Worm (Caenorhabditis elegans) whole organism, late embryonic: ENCODE measurements around the gene R08C7.4.

Source experiments
- C08G9.2 ChIP-seq: sonication (generic microtip); optimal IDR thresholded peaks from 2 replicates; lab custom pipeline; 2016; ENCODE audit warnings: mild to moderate bottlenecking, missing genetic modification characterization, moderate library complexity, missing compliant biosample characterization
- C38D4.7 ChIP-seq: fragments of 200-800 bp; sonication (Bioruptor generic); optimal IDR thresholded peaks from 2 replicates; lab custom pipeline; 2018; ENCODE audit warnings: mild to moderate bottlenecking, missing genetic modification characterization, moderate library complexity, missing compliant biosample characterization
- K02D7.2 ChIP-seq: sonication (generic microtip); optimal IDR thresholded peaks from 2 replicates; lab custom pipeline; 2017; ENCODE audit warnings: mild to moderate bottlenecking, missing genetic modification characterization, missing compliant biosample characterization
- ahr-1 ChIP-seq: sonication (generic microtip); optimal IDR thresholded peaks from 2 replicates; lab custom pipeline; 2016; ENCODE audit warnings: missing genetic modification characterization, missing compliant biosample characterization
- ceh-14 ChIP-seq: sonication (generic microtip); optimal IDR thresholded peaks from 2 replicates; lab custom pipeline; 2016; ENCODE audit warnings: missing genotype, missing genetic modification characterization, missing compliant biosample characterization
- ceh-18 ChIP-seq: sonication (generic microtip); optimal IDR thresholded peaks from 2 replicates; lab custom pipeline; 2016; ENCODE audit warnings: missing genetic modification characterization, missing compliant biosample characterization
- ceh-19 ChIP-seq: fragments of 200-800 bp; sonication (Bioruptor generic); optimal IDR thresholded peaks from 2 replicates; lab custom pipeline; 2018; ENCODE audit warnings: mild to moderate bottlenecking, missing genetic modification characterization, missing compliant biosample characterization
- ceh-2 ChIP-seq: sonication (generic microtip); optimal IDR thresholded peaks from 2 replicates; lab custom pipeline; 2016; ENCODE audit warnings: missing genotype, missing genetic modification characterization, missing compliant biosample characterization
- ceh-22 ChIP-seq: sonication (generic microtip); optimal IDR thresholded peaks from 2 replicates; lab custom pipeline; 2017; ENCODE audit warnings: missing biosample characterization, missing genetic modification characterization
- ceh-31 ChIP-seq: sonication (generic microtip); optimal IDR thresholded peaks from 2 replicates; lab custom pipeline; 2016; ENCODE audit warnings: missing genetic modification characterization, missing compliant biosample characterization
- ceh-34 ChIP-seq: sonication (generic microtip); optimal IDR thresholded peaks from 2 replicates; lab custom pipeline; 2016; ENCODE audit warnings: mild to moderate bottlenecking, missing genetic modification characterization, missing compliant biosample characterization
- ceh-48 ChIP-seq: sonication (generic microtip); optimal IDR thresholded peaks from 2 replicates; lab custom pipeline; 2016; ENCODE audit warnings: missing genetic modification characterization, inconsistent platforms, missing compliant biosample characterization
- che-1 ChIP-seq: sonication (generic microtip); optimal IDR thresholded peaks from 2 replicates; lab custom pipeline; 2016; ENCODE audit warnings: mild to moderate bottlenecking, missing genetic modification characterization, missing compliant biosample characterization
- dmd-4 ChIP-seq: sonication (generic microtip); optimal IDR thresholded peaks from 2 replicates; lab custom pipeline; 2016; ENCODE audit warnings: borderline replicate concordance, missing genetic modification characterization, missing compliant biosample characterization
- dve-1 ChIP-seq: sonication (generic microtip); optimal IDR thresholded peaks from 2 replicates; lab custom pipeline; 2017; ENCODE audit warnings: antibody characterized with exemption, mild to moderate bottlenecking, missing genetic modification characterization, missing compliant biosample characterization
- elt-2 ChIP-seq: sonication (generic microtip); optimal IDR thresholded peaks from 2 replicates; lab custom pipeline; 2016; ENCODE audit warnings: missing genetic modification reagents, missing genetic modification characterization, missing compliant biosample characterization
- ets-4 ChIP-seq: sonication (generic microtip); optimal IDR thresholded peaks from 2 replicates; lab custom pipeline; 2016; ENCODE audit warnings: missing genetic modification characterization, missing compliant biosample characterization
- eyg-1 ChIP-seq: sonication (generic microtip); optimal IDR thresholded peaks from 2 replicates; lab custom pipeline; 2016; ENCODE audit warnings: missing genotype, missing genetic modification characterization, missing compliant biosample characterization
- fkh-10 ChIP-seq: fragments of 150-350 bp; optimal IDR thresholded peaks from 2 replicates; lab custom pipeline; 2014; ENCODE audit warnings: missing biosample characterization, missing genetic modification reagents, missing genetic modification characterization
- gmeb-2 ChIP-seq: sonication (generic microtip); optimal IDR thresholded peaks from 2 replicates; lab custom pipeline; 2016; ENCODE audit warnings: missing genetic modification characterization, inconsistent platforms, missing compliant biosample characterization
- hlh-15 ChIP-seq: sonication (generic microtip); optimal IDR thresholded peaks from 2 replicates; lab custom pipeline; 2016; ENCODE audit warnings: missing genetic modification characterization, missing compliant biosample characterization
- hlh-30 ChIP-seq: sonication (generic microtip); optimal IDR thresholded peaks from 2 replicates; lab custom pipeline; 2017; ENCODE audit warnings: antibody characterized with exemption, missing genetic modification characterization, missing compliant biosample characterization; ENCODE audit not compliant: insufficient read depth
- hlh-6 ChIP-seq: sonication (generic microtip); optimal IDR thresholded peaks from 2 replicates; lab custom pipeline; 2016; ENCODE audit warnings: missing genotype, missing genetic modification characterization, missing compliant biosample characterization
- lin-11 ChIP-seq: fragments of 200-800 bp; sonication (Bioruptor generic); optimal IDR thresholded peaks from 2 replicates; lab custom pipeline; 2018; ENCODE audit warnings: mild to moderate bottlenecking, missing genetic modification characterization, missing compliant biosample characterization
- madf-2 ChIP-seq: sonication (generic microtip); optimal IDR thresholded peaks from 2 replicates; lab custom pipeline; 2017; ENCODE audit warnings: missing genetic modification characterization, missing compliant biosample characterization
- mec-3 ChIP-seq: sonication (generic microtip); optimal IDR thresholded peaks from 2 replicates; lab custom pipeline; 2016; ENCODE audit warnings: borderline replicate concordance, missing genetic modification characterization, missing compliant biosample characterization
- nfya-1 ChIP-seq: sonication (generic microtip); optimal IDR thresholded peaks from 2 replicates; lab custom pipeline; 2017; ENCODE audit warnings: missing genetic modification characterization, mild to moderate bottlenecking, missing compliant biosample characterization, antibody characterized with exemption, moderate library complexity
- nhr-11 ChIP-seq: fragments of 150-350 bp; optimal IDR thresholded peaks from 2 replicates; lab custom pipeline; 2014; ENCODE audit warnings: missing biosample characterization, missing genetic modification characterization
- npax-4 ChIP-seq: sonication (generic microtip); optimal IDR thresholded peaks from 2 replicates; lab custom pipeline; 2016; ENCODE audit warnings: missing genetic modification characterization, missing compliant biosample characterization
- pag-3 ChIP-seq: sonication (generic microtip); optimal IDR thresholded peaks from 2 replicates; lab custom pipeline; 2016; ENCODE audit warnings: missing compliant biosample characterization, missing genetic modification characterization, borderline replicate concordance
- pat-9 ChIP-seq: fragments of 200-800 bp; sonication (Bioruptor generic); optimal IDR thresholded peaks from 2 replicates; lab custom pipeline; 2018; ENCODE audit warnings: mild to moderate bottlenecking, missing genetic modification characterization, moderate library complexity, missing compliant biosample characterization
- pha-4 ChIP-seq: fragments of 150-350 bp; optimal IDR thresholded peaks from 2 replicates; lab custom pipeline; 2018; ENCODE audit warnings: missing biosample characterization, missing genetic modification reagents, missing genetic modification characterization
- ref-2 ChIP-seq: sonication (generic microtip); optimal IDR thresholded peaks from 2 replicates; lab custom pipeline; 2016; ENCODE audit warnings: missing genetic modification characterization, missing compliant biosample characterization
- sox-2 ChIP-seq: fragments of 200-800 bp; sonication (Bioruptor generic); IDR thresholded peaks from 2 replicates; pipeline ENCODE4 v1.3.6; 2022; ENCODE audit warnings: missing genetic modification reagents, missing genetic modification characterization, missing compliant biosample characterization
- sox-4 ChIP-seq: sonication (generic microtip); optimal IDR thresholded peaks from 2 replicates; lab custom pipeline; 2017; ENCODE audit warnings: mild to moderate bottlenecking, missing genetic modification characterization, inconsistent platforms, missing compliant biosample characterization
- tbx-7 ChIP-seq: sonication (generic microtip); optimal IDR thresholded peaks from 2 replicates; lab custom pipeline; 2016; ENCODE audit warnings: missing genotype, missing genetic modification characterization, missing compliant biosample characterization
- ttx-3 ChIP-seq: sonication (generic microtip); optimal IDR thresholded peaks from 2 replicates; lab custom pipeline; 2016; ENCODE audit warnings: missing genetic modification reagents, missing genetic modification characterization, missing compliant biosample characterization
- unc-42 ChIP-seq: sonication (generic microtip); optimal IDR thresholded peaks from 2 replicates; lab custom pipeline; 2016; ENCODE audit warnings: missing genotype, missing genetic modification characterization, missing compliant biosample characterization
- zip-5 ChIP-seq: sonication (generic microtip); optimal IDR thresholded peaks from 2 replicates; lab custom pipeline; 2016; ENCODE audit warnings: missing genetic modification characterization, missing compliant biosample characterization
- ztf-16 ChIP-seq: sonication (generic microtip); optimal IDR thresholded peaks from 2 replicates; lab custom pipeline; 2017; ENCODE audit warnings: missing genetic modification characterization, missing compliant biosample characterization

The R08C7.4 gene

DNA sequence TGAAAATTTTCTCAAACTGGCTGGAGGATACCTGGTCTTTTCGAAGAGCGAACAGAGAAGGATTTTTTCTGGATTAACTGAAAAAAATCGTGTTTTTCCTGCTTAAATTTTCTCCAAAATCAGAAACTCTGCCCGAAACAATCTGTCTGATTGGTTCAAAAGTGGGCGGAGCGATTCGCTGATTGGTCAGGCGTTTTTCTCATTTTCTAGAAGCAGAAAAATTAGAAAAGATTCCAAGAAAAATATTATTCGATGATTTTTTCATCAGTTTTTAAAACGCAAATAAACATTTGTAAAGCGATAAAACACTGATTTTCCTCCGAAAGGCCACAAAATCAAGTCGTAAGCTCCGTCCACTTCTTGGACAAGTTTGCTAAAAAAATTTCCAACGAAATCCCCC is 35.9 kb upstream of the R08C7.4 start:
- TF ChIP-seq nfya-1 (tag; lab: Kevin White, UChicago) (peak; percentile 41), ceh-18 (tag; lab: Kevin White, UChicago) (no peak)

DNA sequence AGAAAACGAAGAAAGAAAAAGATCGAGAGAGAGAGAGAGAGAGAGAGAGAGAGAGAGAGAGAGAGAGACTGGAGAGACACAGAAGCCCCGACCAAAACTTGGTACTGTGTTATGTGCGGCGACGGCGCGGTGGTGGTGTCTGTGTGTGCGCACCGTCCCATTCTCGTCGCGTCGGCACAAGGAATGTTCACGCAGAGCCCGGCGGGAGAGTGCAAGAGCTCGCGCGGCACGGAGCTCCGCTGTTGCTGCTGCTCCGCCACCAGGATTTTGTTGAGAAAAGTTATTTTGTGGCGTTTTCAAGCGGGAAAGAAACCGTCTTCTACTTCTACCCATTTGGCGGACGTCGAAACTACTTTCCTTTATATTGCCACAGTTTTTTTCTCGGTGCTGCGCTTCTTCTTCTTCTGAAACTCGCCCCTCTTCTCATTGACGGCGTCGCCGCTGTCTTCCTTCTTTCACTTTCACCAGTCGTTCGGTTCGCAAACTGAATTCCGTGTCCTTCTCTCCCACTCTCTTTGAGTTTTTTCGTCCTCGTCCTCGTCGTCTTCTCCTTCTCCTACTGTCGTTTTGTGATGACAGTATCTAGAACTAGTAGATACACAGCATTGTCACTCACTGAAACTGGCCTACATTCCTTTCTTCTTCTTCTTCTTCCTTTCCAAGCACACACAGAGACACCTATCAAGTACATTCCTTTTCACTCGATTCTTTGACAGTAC is 35.3 kb upstream of the R08C7.4 start:
- no peak for TF ChIP-seq fkh-10 (GFP tag; lab: Kevin White, UChicago)
- TF ChIP-seq C38D4.7 (GFP tag; lab: Kevin White, UChicago): no peak
- TF ChIP-seq ceh-19 (GFP tag; lab: Kevin White, UChicago): no peak
- TF ChIP-seq eyg-1 (tag; lab: Kevin White, UChicago): no peak
- TF ChIP-seq pat-9: no peak
- peak; percentile 23 for TF ChIP-seq ceh-34 (tag; lab: Kevin White, UChicago)
- peak; percentile 11 for TF ChIP-seq ceh-14 (tag; lab: Kevin White, UChicago)
- peak; percentile 11 for TF ChIP-seq ref-2 (tag; lab: Kevin White, UChicago)
- no peak for TF ChIP-seq dmd-4 (tag; lab: Kevin White, UChicago)
- TF ChIP-seq pha-4: no peak
- peak; percentile 34 for TF ChIP-seq gmeb-2 (tag; lab: Kevin White, UChicago)
- no peak for TF ChIP-seq npax-4 (tag; lab: Kevin White, UChicago)
- TF ChIP-seq ceh-2 (tag; lab: Kevin White, UChicago): no peak
- TF ChIP-seq ets-4 (tag; lab: Kevin White, UChicago): peak; percentile 33

DNA sequence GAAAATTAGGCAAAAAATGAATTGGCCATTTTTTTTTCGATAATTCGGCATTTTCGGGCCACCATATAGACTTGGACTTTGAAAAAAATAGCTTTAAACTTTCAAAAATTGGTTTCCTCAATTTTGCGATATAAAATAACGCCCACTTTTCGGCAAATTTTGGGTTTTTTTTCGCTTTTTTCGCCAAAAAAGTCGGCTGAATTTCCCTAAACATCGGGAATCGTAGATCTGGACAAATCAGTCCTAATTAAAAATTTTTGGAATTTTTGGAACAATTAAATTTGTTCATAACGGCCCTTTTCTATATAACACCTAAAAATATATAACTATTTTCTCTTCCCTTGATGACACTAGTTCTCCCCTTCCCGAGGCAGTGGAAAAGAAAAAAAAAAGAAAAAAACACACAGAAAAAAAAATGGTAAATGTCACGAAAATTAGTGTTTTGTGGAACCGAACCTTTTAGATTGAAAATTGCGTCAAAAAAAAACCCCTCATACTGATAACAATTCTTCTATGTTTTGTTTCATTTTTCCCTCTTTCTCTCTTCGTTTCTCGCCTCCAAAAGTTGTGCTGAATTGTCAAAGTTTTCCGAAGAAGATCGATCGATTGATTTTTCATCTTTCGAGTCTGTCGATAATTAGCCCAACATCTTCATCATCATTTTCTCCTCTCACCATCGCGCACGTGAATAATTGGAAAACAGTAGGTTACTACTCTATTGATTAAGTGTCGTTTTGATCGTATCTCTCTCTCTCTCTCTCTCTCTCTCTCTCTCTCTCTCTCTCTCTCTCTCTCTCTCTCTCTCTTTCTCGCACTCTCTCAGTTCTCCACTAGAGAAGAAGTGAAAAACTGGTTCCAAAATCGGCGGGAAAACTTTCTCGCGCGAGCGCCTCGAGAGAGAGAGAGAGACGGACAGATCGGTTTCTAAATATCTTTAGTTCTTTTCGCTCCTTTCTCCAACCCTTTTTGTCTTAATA is 34.2 kb upstream of the R08C7.4 start, which contains the start of gene Y24D9A.6:
Gene Y24D9A.6 (minus strand): TSS at position 51 of the 977 bp plus-strand sequence.
- TF ChIP-seq sox-2 (GFP tag; lab: Robert Waterston, UW): no peak
- no peak for TF ChIP-seq ahr-1 (tag; lab: Kevin White, UChicago)
- TF ChIP-seq dve-1 (tag; lab: Kevin White, UChicago): peak; percentile 46
- TF ChIP-seq tbx-7 (tag; lab: Kevin White, UChicago): no peak
- TF ChIP-seq, all 69 proteins: peak for 1

DNA sequence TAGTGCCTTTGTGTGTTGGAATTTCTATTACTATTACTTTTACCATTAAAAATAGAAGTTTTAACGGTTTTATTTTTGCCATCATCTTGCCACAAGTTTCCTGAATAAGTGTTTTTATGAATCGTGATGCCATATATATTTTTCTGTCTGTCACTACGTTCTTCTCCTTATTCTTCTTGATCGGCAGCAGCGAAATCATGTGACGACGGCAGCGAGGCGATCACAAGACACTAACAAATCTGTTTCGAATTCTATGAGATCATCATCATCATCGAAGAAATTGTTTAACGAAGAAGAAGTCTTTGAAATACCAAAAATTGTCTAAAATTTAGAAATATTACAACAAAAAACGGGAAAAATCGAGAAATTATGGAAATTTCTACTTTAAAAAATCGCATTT is 32.4 kb upstream of the R08C7.4 start:
- TF ChIP-seq hlh-30 (tag; lab: Kevin White, UChicago) (peak; percentile 56), lin-11 (tag; lab: Kevin White, UChicago) (no peak)
- TF ChIP-seq, all 69 proteins: peak for 1

DNA sequence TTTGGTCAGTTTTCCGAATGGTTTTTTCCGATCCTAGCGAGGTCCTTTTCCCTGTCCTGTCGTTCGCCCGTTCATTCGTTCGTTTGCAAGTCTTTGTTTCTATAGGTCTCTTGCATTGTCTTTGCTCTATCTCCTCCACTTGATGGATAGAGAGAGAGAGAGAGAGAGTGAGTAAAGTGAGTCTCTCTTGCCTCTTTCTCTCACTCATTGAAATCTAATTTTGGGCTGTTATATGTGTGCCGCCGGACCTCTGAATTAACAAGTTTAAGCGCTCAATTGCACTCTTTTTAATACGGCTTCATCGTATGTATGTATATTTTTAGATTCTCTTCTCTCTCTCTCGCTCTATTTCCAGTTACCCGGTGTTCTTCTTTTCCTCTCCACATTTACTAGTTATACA is 31.0 kb upstream of the R08C7.4 start:
- TF ChIP-seq ahr-1 (tag; lab: Kevin White, UChicago): no peak
- no peak for TF ChIP-seq ceh-19 (GFP tag; lab: Kevin White, UChicago)
- TF ChIP-seq hlh-6 (tag; lab: Kevin White, UChicago): peak; percentile 48
- no peak for TF ChIP-seq ceh-18 (tag; lab: Kevin White, UChicago)
- TF ChIP-seq C08G9.2 (tag; lab: Kevin White, UChicago): no peak
- no peak for TF ChIP-seq ceh-48 (tag; lab: Kevin White, UChicago)
- no peak for TF ChIP-seq sox-4
- TF ChIP-seq zip-5 (tag; lab: Kevin White, UChicago): no peak
- no peak for TF ChIP-seq mec-3 (tag; lab: Kevin White, UChicago)
- no peak for TF ChIP-seq pag-3 (tag; lab: Kevin White, UChicago)
- no peak for TF ChIP-seq elt-2 (tag; lab: Kevin White, UChicago)
- TF ChIP-seq K02D7.2 (tag; lab: Kevin White, UChicago): no peak
- TF ChIP-seq hlh-15 (tag; lab: Kevin White, UChicago): no peak
- no peak for TF ChIP-seq ttx-3 (tag; lab: Kevin White, UChicago)
- no peak for TF ChIP-seq ceh-22 (tag; lab: Kevin White, UChicago)
- peak; percentile 98 for TF ChIP-seq unc-42 (tag; lab: Kevin White, UChicago)
- peak; percentile 19 for TF ChIP-seq ceh-14 (tag; lab: Kevin White, UChicago)
- no peak for TF ChIP-seq ztf-16 (tag; lab: Kevin White, UChicago)
- no peak for TF ChIP-seq nfya-1 (tag; lab: Kevin White, UChicago)
- no peak for TF ChIP-seq madf-2 (tag; lab: Kevin White, UChicago)
- TF ChIP-seq nhr-11 (tag; lab: Kevin White, UChicago): no peak
- TF ChIP-seq che-1 (tag; lab: Kevin White, UChicago): no peak
- TF ChIP-seq ceh-31 (tag; lab: Kevin White, UChicago): peak; percentile 62
